Worm (Caenorhabditis elegans) whole organism, midembryonic: Measurements from ENCODE around the gene C35B1.3.

Source experiments
- T22C8.4 ChIP-seq: fragments of 200-800 bp; sonication (Bioruptor generic); IDR thresholded peaks from 2 replicates; pipeline ENCODE4 v1.3.6; 2022; ENCODE audit warnings: missing genetic modification characterization, missing compliant biosample characterization
- cog-1 ChIP-seq: sonication (generic microtip); optimal IDR thresholded peaks from 2 replicates; lab custom pipeline; 2016; ENCODE audit warnings: missing genetic modification characterization, missing compliant biosample characterization
- flt-1 ChIP-seq: fragments of 200-800 bp; sonication (Bioruptor generic); IDR thresholded peaks from 2 replicates; pipeline ENCODE4 v1.3.6; 2022; ENCODE audit warnings: missing genetic modification characterization, missing compliant biosample characterization
- klf-2 ChIP-seq: fragments of 200-800 bp; sonication (Bioruptor generic); conservative IDR thresholded peaks from 2 replicates; pipeline ENCODE4 v1.3.6; 2022; ENCODE audit warnings: missing genetic modification reagents, missing genetic modification characterization, missing compliant biosample characterization
- med-1 ChIP-seq: sonication (generic microtip); optimal IDR thresholded peaks from 2 replicates; lab custom pipeline; 2017; ENCODE audit warnings: missing genetic modification characterization, mild to moderate bottlenecking, missing compliant biosample characterization, antibody characterized with exemption, missing genetic modification reagents; ENCODE audit not compliant: insufficient read depth
- ref-1 ChIP-seq: fragments of 200-800 bp; sonication (Bioruptor generic); conservative IDR thresholded peaks from 2 replicates; pipeline ENCODE4 v1.3.6; 2022; ENCODE audit warnings: missing genetic modification reagents, missing genetic modification characterization, missing compliant biosample characterization
- tab-1 ChIP-seq: fragments of 200-800 bp; sonication (Bioruptor generic); IDR thresholded peaks from 2 replicates; pipeline ENCODE4 v1.3.6; 2022; ENCODE audit warnings: missing genetic modification characterization, missing compliant biosample characterization

DNA sequence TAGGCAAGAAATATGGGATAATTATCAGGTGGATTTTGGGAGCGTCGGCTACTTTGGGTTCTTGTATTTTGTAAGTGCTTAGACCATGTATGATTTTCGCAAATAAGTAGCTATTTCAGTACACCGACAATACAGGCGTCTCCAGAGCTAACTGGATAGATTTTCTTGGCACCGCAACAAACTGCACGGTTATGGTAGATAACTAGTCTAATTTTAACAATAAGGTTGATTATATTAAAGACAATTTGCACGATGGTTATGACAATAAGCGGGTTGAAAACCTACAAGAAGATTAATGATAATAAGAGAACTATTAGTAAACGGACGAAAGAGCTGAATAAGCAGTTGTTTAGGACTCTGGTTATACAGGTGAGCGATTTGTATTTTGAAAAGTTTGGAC is 13.6 kb upstream of the C35B1.3 start:
- TF ChIP-seq med-1 (no peak), flt-1 (no peak), T22C8.4 (GFP tag; lab: Robert Waterston, UW) (no peak), ref-1 (GFP tag; lab: Robert Waterston, UW) (no peak), cog-1 (no peak), klf-2 (GFP tag; lab: Robert Waterston, UW) (no peak), tab-1 (GFP tag; lab: Robert Waterston, UW) (no peak)
